Worm (Caenorhabditis elegans) whole organism, L1 larva: ENCODE measurements around the gene Y38H6C.8.

Experiments used
- C04F5.9 ChIP-seq: sonication (generic microtip); optimal IDR thresholded peaks from 2 replicates; lab custom pipeline; 2016; ENCODE audit warnings: missing genetic modification characterization, missing compliant biosample characterization
- alr-1 ChIP-seq: fragments of 200-800 bp; sonication (Bioruptor generic); optimal IDR thresholded peaks from 2 replicates; lab custom pipeline; 2018; ENCODE audit warnings: borderline replicate concordance, mild to moderate bottlenecking, missing genetic modification characterization, missing compliant biosample characterization
- aly-2 ChIP-seq: fragments of 150-350 bp; optimal IDR thresholded peaks from 2 replicates; lab custom pipeline; 2014; ENCODE audit warnings: missing biosample characterization, missing genetic modification characterization
- ceh-8 ChIP-seq: fragments of 200-800 bp; sonication (Bioruptor generic); optimal IDR thresholded peaks from 2 replicates; lab custom pipeline; 2018; ENCODE audit warnings: mild to moderate bottlenecking, missing genetic modification characterization, moderate library complexity, missing compliant biosample characterization
- ces-1 ChIP-seq: fragments of 150-350 bp; optimal IDR thresholded peaks from 2 replicates; lab custom pipeline; 2014; ENCODE audit warnings: missing biosample characterization, missing genetic modification reagents, missing genetic modification characterization
- dpl-1 ChIP-seq, 3 experiments: fragments of 150-350 bp in 2 of 3; sonication (generic microtip) in 1 of 3; optimal IDR thresholded peaks; 2 replicates each; lab custom pipeline; 2014 to 2017; ENCODE audit warnings: missing biosample characterization in 3 of 3, missing genetic modification characterization in 3 of 3, missing genetic modification reagents in 3 of 3
- dsc-1 ChIP-seq: sonication (generic microtip); optimal IDR thresholded peaks from 2 replicates; lab custom pipeline; 2016; ENCODE audit warnings: mild to moderate bottlenecking, missing genetic modification characterization, missing compliant biosample characterization
- elt-2 ChIP-seq: sonication (generic microtip); optimal IDR thresholded peaks from 2 replicates; lab custom pipeline; 2016; ENCODE audit warnings: missing genetic modification characterization, mild to moderate bottlenecking, inconsistent platforms, missing compliant biosample characterization, missing genetic modification reagents
- fkh-4 ChIP-seq: sonication (generic microtip); optimal IDR thresholded peaks from 2 replicates; lab custom pipeline; 2016; ENCODE audit warnings: missing compliant biosample characterization, missing genetic modification characterization, borderline replicate concordance
- fkh-8 ChIP-seq: sonication (generic microtip); optimal IDR thresholded peaks from 2 replicates; lab custom pipeline; 2016; ENCODE audit warnings: mild to moderate bottlenecking, missing genetic modification characterization, missing compliant biosample characterization
- grh-1 ChIP-seq: fragments of 200-800 bp; sonication (Bioruptor generic); IDR thresholded peaks from 2 replicates; pipeline ENCODE4 v1.3.6; 2022; ENCODE audit warnings: missing genetic modification reagents, missing genetic modification characterization, missing compliant biosample characterization
- hlh-17 ChIP-seq: fragments of 200-800 bp; sonication (Bioruptor generic); optimal IDR thresholded peaks from 2 replicates; lab custom pipeline; 2018; ENCODE audit warnings: missing genetic modification characterization, mild to moderate bottlenecking, missing compliant biosample characterization, moderate library complexity, borderline replicate concordance
- hlh-4 ChIP-seq: sonication (generic microtip); optimal IDR thresholded peaks from 2 replicates; lab custom pipeline; 2016; ENCODE audit warnings: mild to moderate bottlenecking, missing genetic modification characterization, missing compliant biosample characterization
- irx-1 ChIP-seq: sonication (generic microtip); optimal IDR thresholded peaks from 2 replicates; lab custom pipeline; 2016; ENCODE audit warnings: missing genetic modification characterization, missing compliant biosample characterization
- lin-14 ChIP-seq: fragments of 200-800 bp; sonication (Bioruptor generic); optimal IDR thresholded peaks from 2 replicates; lab custom pipeline; 2018; ENCODE audit warnings: mild to moderate bottlenecking, missing genetic modification characterization, moderate library complexity, missing compliant biosample characterization
- nhr-12 ChIP-seq: sonication (generic microtip); optimal IDR thresholded peaks from 2 replicates; lab custom pipeline; 2017; ENCODE audit warnings: missing biosample characterization, missing genetic modification characterization
- nhr-20 ChIP-seq: sonication (generic microtip); optimal IDR thresholded peaks from 2 replicates; lab custom pipeline; 2016; ENCODE audit warnings: mild to moderate bottlenecking, missing genetic modification characterization, missing compliant biosample characterization
- nhr-237 ChIP-seq: fragments of 150-350 bp; optimal IDR thresholded peaks from 2 replicates; lab custom pipeline; 2014; ENCODE audit warnings: missing biosample characterization, missing genetic modification characterization
- nhr-71 ChIP-seq: sonication (generic microtip); optimal IDR thresholded peaks from 2 replicates; lab custom pipeline; 2016; ENCODE audit warnings: mild to moderate bottlenecking, missing genetic modification characterization, moderate library complexity, missing compliant biosample characterization
- nhr-77 ChIP-seq: fragments of 150-350 bp; optimal IDR thresholded peaks from 2 replicates; lab custom pipeline; 2014; ENCODE audit warnings: missing biosample characterization, missing genetic modification characterization
- nhr-84 ChIP-seq: sonication (generic microtip); optimal IDR thresholded peaks from 2 replicates; lab custom pipeline; 2017; ENCODE audit warnings: missing biosample characterization, missing genetic modification characterization
- pag-3 ChIP-seq: sonication (generic microtip); optimal IDR thresholded peaks from 2 replicates; lab custom pipeline; 2017; ENCODE audit warnings: missing genetic modification characterization, mild to moderate bottlenecking, missing compliant biosample characterization, antibody characterized with exemption, borderline replicate concordance; ENCODE audit not compliant: insufficient read depth
- pax-3 ChIP-seq: fragments of 200-800 bp; sonication (Bioruptor generic); optimal IDR thresholded peaks from 2 replicates; lab custom pipeline; 2018; ENCODE audit warnings: mild to moderate bottlenecking, missing genetic modification characterization, moderate library complexity, missing compliant biosample characterization
- rnt-1 ChIP-seq: sonication (generic microtip); optimal IDR thresholded peaks from 2 replicates; lab custom pipeline; 2016; ENCODE audit warnings: mild to moderate bottlenecking, missing genetic modification characterization, moderate library complexity, missing compliant biosample characterization
- snu-23 ChIP-seq: sonication (generic microtip); optimal IDR thresholded peaks from 2 replicates; lab custom pipeline; 2016; ENCODE audit warnings: missing genetic modification characterization, missing compliant biosample characterization
- sup-37 ChIP-seq: fragments of 200-800 bp; sonication (Bioruptor generic); optimal IDR thresholded peaks from 2 replicates; lab custom pipeline; 2018; ENCODE audit warnings: mild to moderate bottlenecking, missing genetic modification characterization, missing compliant biosample characterization
- swsn-7 ChIP-seq: sonication (generic microtip); optimal IDR thresholded peaks from 2 replicates; lab custom pipeline; 2016; ENCODE audit warnings: missing genetic modification characterization, missing compliant biosample characterization
- tbx-2 ChIP-seq: sonication (generic microtip); optimal IDR thresholded peaks from 2 replicates; lab custom pipeline; 2016; ENCODE audit warnings: missing genetic modification characterization, missing compliant biosample characterization
- unc-130 ChIP-seq: fragments of 150-350 bp; optimal IDR thresholded peaks from 2 replicates; lab custom pipeline; 2017; ENCODE audit warnings: missing biosample characterization, missing genetic modification characterization, inconsistent platforms
- unc-62 ChIP-seq: fragments of 150-350 bp; optimal IDR thresholded peaks from 2 replicates; lab custom pipeline; 2014; ENCODE audit warnings: missing biosample characterization, missing genetic modification reagents, missing genetic modification characterization
- unc-86 ChIP-seq: sonication (generic microtip); optimal IDR thresholded peaks from 2 replicates; lab custom pipeline; 2016; ENCODE audit warnings: missing genetic modification characterization, missing compliant biosample characterization
- zip-4 ChIP-seq: fragments of 200-800 bp; sonication (Bioruptor generic); optimal IDR thresholded peaks from 2 replicates; lab custom pipeline; 2018; ENCODE audit warnings: mild to moderate bottlenecking, missing genetic modification characterization, moderate library complexity, missing compliant biosample characterization
- ztf-4 ChIP-seq: fragments of 150-350 bp; optimal IDR thresholded peaks from 2 replicates; lab custom pipeline; 2014; ENCODE audit warnings: missing biosample characterization, missing genetic modification characterization

The Y38H6C.8 gene

DNA sequence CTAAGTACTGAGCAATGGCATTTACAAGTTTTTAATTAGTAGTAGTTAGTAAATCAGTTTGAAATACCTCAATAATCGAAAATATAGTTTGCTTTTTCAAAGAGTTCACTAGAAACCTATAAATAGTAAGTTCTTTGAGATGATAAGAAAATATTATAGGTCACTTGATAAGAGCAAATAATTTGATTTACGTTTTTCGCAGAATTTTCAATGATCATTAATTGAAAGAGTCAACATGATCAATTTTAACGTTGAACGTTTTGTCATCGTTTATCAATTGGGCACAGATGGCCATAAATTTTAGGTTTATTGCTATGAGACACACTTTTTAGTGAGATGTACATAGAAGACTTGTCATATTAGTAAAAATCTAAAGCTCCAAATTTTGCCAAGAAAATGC, 32.0 kb downstream of the Y38H6C.8 start:
- TF ChIP-seq elt-2 (tag; lab: Kevin White, UChicago) (peak; percentile 37), nhr-71 (tag; lab: Kevin White, UChicago) (no peak)
- TF ChIP-seq, all 84 proteins: peak for 1

- TF ChIP-seq alr-1 (tag; lab: Kevin White, UChicago) (no peak), fkh-8 (tag; lab: Kevin White, UChicago) (no peak), tbx-2 (tag; lab: Kevin White, UChicago) (no peak), aly-2 (tag; lab: Kevin White, UChicago) (no peak), unc-86 (no peak), irx-1 (tag; lab: Kevin White, UChicago) (no peak)
Measured at ce11 chrV:20547048-20547447, 33.3 kb downstream of the Y38H6C.8 start, which contains the start of gene Y38H6C.18. Y38H6C.18 (minus strand) TSS chrV:20547148.

ce11 chrV:20551096-20551495, 37.3 kb downstream of the Y38H6C.8 start, which contains the start of gene Y38H6C.20:
Y38H6C.20 (minus strand) TSS chrV:20551196.
- TF ChIP-seq irx-1 (tag; lab: Kevin White, UChicago) (no peak), lin-14 (GFP tag; lab: Kevin White, UChicago) (no peak)

- TF ChIP-seq nhr-84 (tag; lab: Kevin White, UChicago), result no peak
- no peak for TF ChIP-seq nhr-237
- TF ChIP-seq swsn-7 (tag; lab: Kevin White, UChicago), result no peak
- TF ChIP-seq nhr-20, result no peak
- no peak for TF ChIP-seq zip-4
- no peak for TF ChIP-seq aly-2 (tag; lab: Kevin White, UChicago)
- TF ChIP-seq hlh-17 (GFP tag; lab: Kevin White, UChicago), result no peak
- TF ChIP-seq pax-3 (tag; lab: Kevin White, UChicago), result no peak
- TF ChIP-seq pag-3 (tag; lab: Kevin White, UChicago), result no peak
Measured at ce11 chrV:20552971-20553370, 39.2 kb downstream of the Y38H6C.8 start, which contains the start of gene vmo-1. vmo-1 (minus strand) TSS chrV:20553071.

DNA sequence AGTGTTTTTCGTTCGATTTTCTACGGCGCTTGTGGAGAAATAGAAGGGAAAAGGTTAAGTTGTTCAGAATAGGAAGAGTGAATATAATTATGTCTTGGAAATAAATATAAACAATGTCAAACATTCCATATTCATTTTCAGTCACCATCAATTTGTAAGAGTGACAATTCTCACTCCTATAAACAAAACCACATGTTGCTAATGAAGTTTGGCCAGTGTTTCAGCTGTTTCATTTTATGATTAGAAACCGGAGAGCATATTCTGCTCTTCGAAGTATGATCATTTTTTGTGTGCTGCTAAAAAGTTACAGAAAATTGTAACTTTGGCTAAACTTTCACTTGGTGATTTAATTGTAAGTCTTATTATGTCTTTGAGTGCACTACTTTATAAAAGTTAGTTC, 41.4 kb downstream of the Y38H6C.8 start, which contains the start of gene Y38H6C.21:
Y38H6C.21 (minus strand) TSS at position 148 of the 400 bp plus-strand sequence.
- TF ChIP-seq fkh-4 (tag; lab: Kevin White, UChicago), result peak; percentile 76
- TF ChIP-seq elt-2 (tag; lab: Kevin White, UChicago), result peak; percentile 8
- TF ChIP-seq unc-62 (GFP tag; lab: Kevin White, UChicago), result no peak
- TF ChIP-seq dsc-1, result peak; percentile 88

ce11 chrV:20556260-20556659, 42.5 kb downstream of the Y38H6C.8 start, which contains the start of gene Y38H6C.23:
Y38H6C.23 (minus strand) TSS chrV:20556360.
- TF ChIP-seq snu-23, result no peak
- TF ChIP-seq, all 84 proteins: peak for 0

DNA sequence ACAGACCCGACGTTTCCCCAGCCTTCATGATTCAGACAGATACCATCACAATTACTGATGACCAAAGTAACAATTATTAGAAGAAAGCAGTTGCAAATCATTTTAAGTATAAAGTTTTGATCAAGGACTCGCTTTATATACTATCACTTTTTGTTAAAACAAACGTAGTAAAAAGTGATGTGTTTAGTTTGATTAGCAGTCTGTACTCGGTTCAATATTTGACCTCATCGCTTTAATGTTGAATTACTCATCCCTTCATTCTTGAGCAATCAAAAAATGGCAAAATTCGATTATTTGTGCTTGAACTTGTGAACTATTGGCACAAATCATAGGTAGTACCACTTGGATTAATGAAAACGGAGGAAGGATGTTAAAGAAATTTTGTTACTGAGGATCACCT, 44.5 kb downstream of the Y38H6C.8 start, which contains the start of gene abf-4:
abf-4 (minus strand) TSS at position 101 of the 400 bp plus-strand sequence.
- no peak for TF ChIP-seq pag-3 (tag; lab: Kevin White, UChicago)
- TF ChIP-seq sup-37 (GFP tag; lab: Kevin White, UChicago), result no peak
- no peak for TF ChIP-seq fkh-4 (tag; lab: Kevin White, UChicago)
- TF ChIP-seq hlh-4 (tag; lab: Kevin White, UChicago), result no peak
- TF ChIP-seq tbx-2 (tag; lab: Kevin White, UChicago), result no peak
- no peak for TF ChIP-seq ztf-4 (tag; lab: Kevin White, UChicago)
- TF ChIP-seq dsc-1, result no peak
- TF ChIP-seq grh-1 (GFP tag; lab: Robert Waterston, UW), result no peak
- TF ChIP-seq rnt-1 (tag; lab: Kevin White, UChicago), result no peak
- TF ChIP-seq unc-130 (tag; lab: Kevin White, UChicago), result no peak
- no peak for TF ChIP-seq C04F5.9
- no peak for TF ChIP-seq unc-62 (GFP tag; lab: Kevin White, UChicago)
- no peak for TF ChIP-seq ceh-8 (GFP tag; lab: Kevin White, UChicago)
- no peak for TF ChIP-seq dpl-1 (GFP tag; optimal IDR thresholded peaks at IDR 0.05; lab: Kevin White, UChicago)
- TF ChIP-seq nhr-12, result no peak
- no peak for TF ChIP-seq nhr-77 (tag; lab: Kevin White, UChicago)
- no peak for TF ChIP-seq ces-1 (GFP tag; lab: Kevin White, UChicago)
- TF ChIP-seq snu-23, result no peak
- no peak for TF ChIP-seq pax-3 (tag; lab: Kevin White, UChicago)
